Fruit fly (Drosophila melanogaster) whole organism, embryonic: ENCODE data around the gene Tfb4.

ENCODE experiments used
- Atf3 ChIP-seq: fragments of 200-800 bp; sonication (Bioruptor generic); optimal IDR thresholded peaks from 3 replicates; lab custom pipeline; 2016; ENCODE audit warnings: missing biosample characterization, missing genetic modification characterization
- CG10267 ChIP-seq: fragments of 200-800 bp; sonication (Bioruptor generic); optimal IDR thresholded peaks from 2 replicates; lab custom pipeline; 2018; ENCODE audit warnings: missing biosample characterization, mild to moderate bottlenecking, missing genetic modification characterization, moderate library complexity
- CG10366 ChIP-seq: fragments of 200-800 bp; sonication (Bioruptor generic); IDR thresholded peaks from 2 replicates; pipeline ENCODE4 v1.3.6; 2022; ENCODE audit warnings: missing biosample characterization, missing genetic modification characterization
- CG10959 ChIP-seq: fragments of 200-800 bp; sonication (Bioruptor generic); IDR thresholded peaks from 2 replicates; pipeline ENCODE4 v1.3.6; 2022; ENCODE audit warnings: missing biosample characterization, missing genetic modification characterization
- CG11398 ChIP-seq: fragments of 200-800 bp; sonication (Bioruptor generic); optimal IDR thresholded peaks from 2 replicates; lab custom pipeline; 2016; ENCODE audit warnings: missing biosample characterization, missing genetic modification characterization
- CG11723 ChIP-seq: fragments of 200-800 bp; sonication (Bioruptor generic); optimal IDR thresholded peaks from 2 replicates; lab custom pipeline; 2017; ENCODE audit warnings: missing biosample characterization, mild to moderate bottlenecking, missing genetic modification characterization
- CG12155 ChIP-seq: fragments of 200-800 bp; sonication (Bioruptor generic); optimal IDR thresholded peaks from 3 replicates; lab custom pipeline; 2016; ENCODE audit warnings: missing biosample characterization, missing genetic modification characterization
- CG12236 ChIP-seq: fragments of 200-800 bp; sonication (Bioruptor generic); optimal IDR thresholded peaks from 2 replicates; lab custom pipeline; 2016; ENCODE audit warnings: missing biosample characterization, missing genetic modification characterization
- CG1233 ChIP-seq: fragments of 200-800 bp; sonication (Bioruptor generic); optimal IDR thresholded peaks from 4 replicates; lab custom pipeline; 2018; ENCODE audit warnings: missing biosample characterization, mild to moderate bottlenecking, missing genetic modification characterization
- CG12744 ChIP-seq: fragments of 200-800 bp; sonication (Bioruptor generic); optimal IDR thresholded peaks from 2 replicates; lab custom pipeline; 2016; ENCODE audit warnings: missing biosample characterization, missing genetic modification characterization
- CG14014 ChIP-seq: fragments of 200-800 bp; sonication (Bioruptor generic); IDR thresholded peaks from 2 replicates; pipeline ENCODE4 v1.3.6; 2022; ENCODE audit warnings: missing biosample characterization, missing genetic modification characterization
- CG15514 ChIP-seq: fragments of 200-800 bp; sonication (Bioruptor generic); optimal IDR thresholded peaks from 3 replicates; lab custom pipeline; 2017; ENCODE audit warnings: missing biosample characterization, missing genetic modification characterization, mild to moderate bottlenecking, moderate library complexity, missing genetic modification reagents
- CG17568 ChIP-seq: fragments of 200-800 bp; sonication (Bioruptor generic); optimal IDR thresholded peaks from 2 replicates; lab custom pipeline; 2018; ENCODE audit warnings: missing biosample characterization, mild to moderate bottlenecking, missing genetic modification characterization, moderate library complexity
- CG17802 ChIP-seq: fragments of 200-800 bp; sonication (Bioruptor generic); optimal IDR thresholded peaks from 2 replicates; lab custom pipeline; 2018; ENCODE audit warnings: missing biosample characterization, mild to moderate bottlenecking, missing genetic modification characterization, moderate library complexity
- CG31224 ChIP-seq: fragments of 200-800 bp; sonication (Bioruptor generic); IDR thresholded peaks from 2 replicates; pipeline ENCODE4 v1.3.6; 2022; ENCODE audit warnings: missing biosample characterization, missing genetic modification characterization
- CG5953 ChIP-seq: fragments of 200-800 bp; sonication (Bioruptor generic); IDR thresholded peaks from 2 replicates; pipeline ENCODE4 v1.3.6; 2022; ENCODE audit warnings: missing biosample characterization, missing genetic modification characterization
- CG6765 ChIP-seq: fragments of 200-800 bp; sonication (Bioruptor generic); optimal IDR thresholded peaks from 3 replicates; lab custom pipeline; 2017; ENCODE audit warnings: missing biosample characterization, mild to moderate bottlenecking, missing genetic modification characterization
- CG8765 ChIP-seq: fragments of 200-800 bp; sonication (Bioruptor generic); IDR thresholded peaks from 2 replicates; pipeline ENCODE4 v1.3.6; 2022; ENCODE audit warnings: missing biosample characterization, missing genetic modification characterization
- Dip2 ChIP-seq: fragments of 200-800 bp; sonication (Bioruptor generic); IDR thresholded peaks from 2 replicates; pipeline ENCODE4 v1.3.6; 2022; ENCODE audit warnings: missing biosample characterization, missing genetic modification characterization
- Ets97D ChIP-seq: fragments of 200-800 bp; sonication (Bioruptor generic); optimal IDR thresholded peaks from 3 replicates; lab custom pipeline; 2016; ENCODE audit warnings: missing biosample characterization, missing genetic modification characterization
- GATAe ChIP-seq: fragments of 200-800 bp; sonication (Bioruptor generic); conservative IDR thresholded peaks from 2 replicates; pipeline ENCODE4 v1.3.6; 2022; ENCODE audit warnings: missing biosample characterization, missing genetic modification characterization
- Hr39 ChIP-seq: fragments of >200 bp; optimal IDR thresholded peaks from 2 replicates; lab custom pipeline; 2017
- NC2α ChIP-seq: fragments of 200-800 bp; sonication (Bioruptor generic); optimal IDR thresholded peaks from 2 replicates; lab custom pipeline; 2016; ENCODE audit warnings: missing biosample characterization, missing genetic modification characterization
- Ptx1 ChIP-seq: fragments of 200-800 bp; sonication (Bioruptor generic); IDR thresholded peaks from 2 replicates; pipeline ENCODE4 v1.3.6; 2022; ENCODE audit warnings: missing biosample characterization, missing genetic modification characterization
- Sin3A ChIP-seq: fragments of >200 bp; optimal IDR thresholded peaks from 2 replicates; lab custom pipeline; 2018
- ab ChIP-seq: fragments of 200-800 bp; sonication (Bioruptor generic); optimal IDR thresholded peaks from 2 replicates; lab custom pipeline; 2016; ENCODE audit warnings: missing biosample characterization, missing genetic modification characterization
- cad ChIP-seq: fragments of >200 bp; optimal IDR thresholded peaks from 2 replicates; lab custom pipeline; 2017; ENCODE audit warnings: missing biosample characterization, missing genetic modification characterization
- chm ChIP-seq: fragments of 200-800 bp; sonication (Bioruptor generic); IDR thresholded peaks from 2 replicates; pipeline ENCODE4 v1.3.6; 2022; ENCODE audit warnings: missing biosample characterization, missing genetic modification characterization
- crol ChIP-seq: fragments of 200-800 bp; sonication (Bioruptor generic); IDR thresholded peaks from 2 replicates; pipeline ENCODE4 v1.3.6; 2022; ENCODE audit warnings: missing biosample characterization, missing genetic modification characterization
- cwo ChIP-seq: fragments of 200-800 bp; sonication (Bioruptor generic); optimal IDR thresholded peaks from 3 replicates; lab custom pipeline; 2017; ENCODE audit warnings: missing biosample characterization, missing genetic modification characterization, mild to moderate bottlenecking, moderate library complexity, missing genetic modification reagents
- disco-r ChIP-seq: fragments of 200-800 bp; sonication (Bioruptor generic); optimal IDR thresholded peaks from 2 replicates; lab custom pipeline; 2016; ENCODE audit warnings: missing biosample characterization, missing genetic modification characterization
- dysf ChIP-seq: fragments of 200-800 bp; sonication (Bioruptor generic); IDR thresholded peaks from 3 replicates; pipeline ENCODE4 v1.3.6; 2022; ENCODE audit warnings: missing biosample characterization, missing genetic modification characterization
- emc ChIP-seq: fragments of 200-800 bp; sonication (Bioruptor generic); optimal IDR thresholded peaks from 2 replicates; lab custom pipeline; 2016; ENCODE audit warnings: missing biosample characterization, missing genetic modification characterization
- ems ChIP-seq: fragments of 200-800 bp; sonication (Bioruptor generic); optimal IDR thresholded peaks from 3 replicates; lab custom pipeline; 2016; ENCODE audit warnings: missing biosample characterization, missing genetic modification characterization
- ewg ChIP-seq: fragments of 200-800 bp; sonication (Bioruptor generic); optimal IDR thresholded peaks from 3 replicates; lab custom pipeline; 2017; ENCODE audit warnings: mild to moderate bottlenecking, missing biosample characterization, missing genetic modification reagents, missing genetic modification characterization
- eyg ChIP-seq: fragments of 200-800 bp; sonication (Bioruptor generic); optimal IDR thresholded peaks from 3 replicates; lab custom pipeline; 2016; ENCODE audit warnings: missing biosample characterization, missing genetic modification characterization
- gt ChIP-seq: fragments of 200-800 bp; sonication (Bioruptor generic); IDR thresholded peaks from 2 replicates; pipeline ENCODE4 v1.3.6; 2022; ENCODE audit warnings: missing biosample characterization, missing genetic modification characterization
- her ChIP-seq: fragments of 200-800 bp; sonication (Bioruptor generic); optimal IDR thresholded peaks from 2 replicates; lab custom pipeline; 2016; ENCODE audit warnings: missing biosample characterization, missing genetic modification characterization
- inv ChIP-seq: fragments of 200-800 bp; sonication (Bioruptor generic); IDR thresholded peaks from 2 replicates; pipeline ENCODE4 v1.3.6; 2022; ENCODE audit warnings: missing biosample characterization, missing genetic modification characterization; ENCODE audit not compliant: partially characterized antibody
- nmo ChIP-seq: fragments of 200-800 bp; sonication (Bioruptor generic); optimal IDR thresholded peaks from 2 replicates; lab custom pipeline; 2018; ENCODE audit warnings: missing biosample characterization, mild to moderate bottlenecking, missing genetic modification characterization, moderate library complexity
- peb ChIP-seq: fragments of 200-800 bp; sonication (Bioruptor generic); IDR thresholded peaks from 2 replicates; pipeline ENCODE4 v1.3.6; 2022; ENCODE audit warnings: missing biosample characterization, missing genetic modification characterization
- psq ChIP-seq: fragments of 200-800 bp; sonication (Bioruptor generic); optimal IDR thresholded peaks from 2 replicates; lab custom pipeline; 2017; ENCODE audit warnings: missing biosample characterization, missing genetic modification characterization
- sc ChIP-seq, 3 experiments: fragments of >200 bp in 2 of 3; fragments of 200-800 bp in 1 of 3; sonication (Bioruptor generic) in 1 of 3; optimal IDR thresholded peaks; 2 replicates in 2 of 3; 3 replicates in 1 of 3; lab custom pipeline; 2017; ENCODE audit warnings: mild to moderate bottlenecking in 1 of 3, missing biosample characterization in 1 of 3, missing genetic modification characterization in 1 of 3, missing genetic modification reagents in 1 of 3
- shn ChIP-seq: fragments of 200-800 bp; sonication (Bioruptor generic); optimal IDR thresholded peaks from 3 replicates; lab custom pipeline; 2016; ENCODE audit warnings: missing biosample characterization, missing genetic modification characterization
- sisA ChIP-seq: fragments of 200-800 bp; sonication (Bioruptor generic); IDR thresholded peaks from 2 replicates; pipeline ENCODE4 v1.3.6; 2022; ENCODE audit warnings: missing biosample characterization, missing genetic modification characterization
- slou ChIP-seq: fragments of 200-800 bp; sonication (Bioruptor generic); optimal IDR thresholded peaks from 3 replicates; lab custom pipeline; 2016; ENCODE audit warnings: missing biosample characterization, missing genetic modification characterization
- ssp ChIP-seq: fragments of 200-800 bp; sonication (Bioruptor generic); IDR thresholded peaks from 2 replicates; pipeline ENCODE4 v1.3.6; 2022; ENCODE audit warnings: missing biosample characterization, missing genetic modification characterization
- tin ChIP-seq: fragments of 200-800 bp; sonication (Bioruptor generic); optimal IDR thresholded peaks from 3 replicates; lab custom pipeline; 2016; ENCODE audit warnings: missing biosample characterization, missing genetic modification characterization
- tll ChIP-seq, 2 experiments: fragments of 200-800 bp in 1 of 2; fragments of >200 bp in 1 of 2; sonication (Bioruptor generic) in 1 of 2; optimal IDR thresholded peaks; 2 replicates each; lab custom pipeline; 2017 to 2019; ENCODE audit warnings: missing biosample characterization in 2 of 2, missing genetic modification characterization in 2 of 2, mild to moderate bottlenecking in 1 of 2, moderate library complexity in 1 of 2
- twi ChIP-seq: fragments of 200-800 bp; optimal IDR thresholded peaks from 2 replicates; lab custom pipeline; 2019; ENCODE audit warnings: missing biosample characterization, mild to moderate bottlenecking, missing genetic modification characterization, moderate library complexity
- vnd ChIP-seq: fragments of 200-800 bp; sonication (Bioruptor generic); IDR thresholded peaks from 3 replicates; pipeline ENCODE4 v1.3.6; 2022; ENCODE audit warnings: missing biosample characterization, missing genetic modification characterization; ENCODE audit not compliant: partially characterized antibody

The Tfb4 gene

dm6 chr2L:1172704-1173107 is 22.2 kb upstream of the Tfb4 start, which contains the start of the genes Charon and CG4887 (continued):
- TF ChIP-seq tll (GFP tag; optimal IDR thresholded peaks at IDR 0.05; lab: Kevin White, UChicago) = peak in 1 of 2 experiments; percentile 4
- peak; percentile 59 for TF ChIP-seq NC2α (GFP tag; lab: Kevin White, UChicago)
- peak; percentile 76; the same call in 1 of the 2 replicates for TF ChIP-seq inv (GFP tag; lab: Robert Waterston, UW)
- peak; percentile 55; the same call in 1 of the 2 replicates for TF ChIP-seq CG31224 (GFP tag; lab: Robert Waterston, UW)
- peak; percentile 70 for TF ChIP-seq twi (tag; lab: Kevin White, UChicago)
- TF ChIP-seq ems (GFP tag; lab: Kevin White, UChicago) = peak; percentile 88
- TF ChIP-seq CG12744 = peak; percentile 83
- peak; percentile 27 for TF ChIP-seq her (GFP tag; lab: Kevin White, UChicago)
- TF ChIP-seq CG17568 (GFP tag; lab: Kevin White, UChicago) = no peak
- peak; percentile 67 for TF ChIP-seq CG11398 (GFP tag; lab: Kevin White, UChicago)
- peak; percentile 97 for TF ChIP-seq CG10267
- peak; percentile 71 for TF ChIP-seq ssp (GFP tag; lab: Robert Waterston, UW)
- TF ChIP-seq tin (GFP tag; lab: Kevin White, UChicago) = peak; percentile 87
- TF ChIP-seq CG10366 (GFP tag; lab: Robert Waterston, UW) = peak; percentile 82
- peak; percentile 23 for TF ChIP-seq psq (GFP tag; lab: Kevin White, UChicago)
- peak; percentile 73 for TF ChIP-seq CG10959 (GFP tag; lab: Robert Waterston, UW)
- peak; percentile 68 for TF ChIP-seq vnd (GFP tag; lab: Robert Waterston, UW)
- TF ChIP-seq CG1233 (GFP tag; lab: Kevin White, UChicago) = peak; percentile 76
- no peak for TF ChIP-seq Hr39
- peak; percentile 48 for TF ChIP-seq cwo (GFP tag; lab: Kevin White, UChicago)
- TF ChIP-seq nmo = peak; percentile 89
- TF ChIP-seq Atf3 (GFP tag; lab: Kevin White, UChicago) = peak; percentile 76
- TF ChIP-seq slou (GFP tag; lab: Kevin White, UChicago) = peak; percentile 84
- peak; percentile 85 for TF ChIP-seq shn (GFP tag; lab: Kevin White, UChicago)
- peak; percentile 58 for TF ChIP-seq ab (GFP tag; lab: Kevin White, UChicago)
- no peak for TF ChIP-seq sc (optimal IDR thresholded peaks at IDR 0.05; lab: Kevin White, UChicago)
- TF ChIP-seq sc (GFP tag; optimal IDR thresholded peaks at IDR 0.05; lab: Kevin White, UChicago) = no peak
- no peak for TF ChIP-seq Dip2 (GFP tag; lab: Robert Waterston, UW)
- TF ChIP-seq Ets97D (GFP tag; lab: Kevin White, UChicago) = peak; percentile 81
- TF ChIP-seq gt (GFP tag; lab: Robert Waterston, UW) = peak; percentile 49; the same call in 1 of the 2 replicates
- peak; percentile 35; the same call in 1 of the 2 replicates for TF ChIP-seq GATAe (GFP tag; lab: Robert Waterston, UW)
- TF ChIP-seq dysf (GFP tag; lab: Robert Waterston, UW) = peak; percentile 86
- TF ChIP-seq CG5953 (GFP tag; lab: Robert Waterston, UW) = peak; percentile 33; the same call in 1 of the 2 replicates
- TF ChIP-seq emc (GFP tag; lab: Kevin White, UChicago) = peak; percentile 17
- peak; percentile 48 for TF ChIP-seq disco-r (GFP tag; lab: Kevin White, UChicago)
- peak; percentile 86 for TF ChIP-seq CG12155
- peak; percentile 71 for TF ChIP-seq CG14014 (GFP tag; lab: Robert Waterston, UW)
- no peak for TF ChIP-seq CG11723
- peak; percentile 79 for TF ChIP-seq CG15514 (GFP tag; lab: Kevin White, UChicago)
- peak; percentile 85 for TF ChIP-seq Ptx1
- peak; percentile 75 for TF ChIP-seq CG6765 (GFP tag; lab: Kevin White, UChicago)
- TF ChIP-seq chm (GFP tag; lab: Robert Waterston, UW) = peak; percentile 61; the same call in 1 of the 2 replicates
- peak; percentile 70 for TF ChIP-seq eyg (GFP tag; lab: Kevin White, UChicago)
- peak; percentile 60 for TF ChIP-seq peb (GFP tag; lab: Robert Waterston, UW)
- TF ChIP-seq ewg (GFP tag; lab: Kevin White, UChicago) = peak; percentile 61
- peak; percentile 87 for TF ChIP-seq sisA (GFP tag; lab: Robert Waterston, UW)
- peak; percentile 48; the same call in 1 of the 2 replicates for TF ChIP-seq CG8765
- TF ChIP-seq CG12236 (GFP tag; lab: Kevin White, UChicago) = peak; percentile 40
- peak; percentile 89 for TF ChIP-seq Sin3A (lab: Kevin White, UChicago)
- TF ChIP-seq cad = no peak
- peak; percentile 43 for TF ChIP-seq CG17802
- no peak for TF ChIP-seq crol (GFP tag; lab: Robert Waterston, UW)
